Fruit fly (Drosophila melanogaster): ENCODE data around the gene CG14434.

The CG14434 gene

DNA sequence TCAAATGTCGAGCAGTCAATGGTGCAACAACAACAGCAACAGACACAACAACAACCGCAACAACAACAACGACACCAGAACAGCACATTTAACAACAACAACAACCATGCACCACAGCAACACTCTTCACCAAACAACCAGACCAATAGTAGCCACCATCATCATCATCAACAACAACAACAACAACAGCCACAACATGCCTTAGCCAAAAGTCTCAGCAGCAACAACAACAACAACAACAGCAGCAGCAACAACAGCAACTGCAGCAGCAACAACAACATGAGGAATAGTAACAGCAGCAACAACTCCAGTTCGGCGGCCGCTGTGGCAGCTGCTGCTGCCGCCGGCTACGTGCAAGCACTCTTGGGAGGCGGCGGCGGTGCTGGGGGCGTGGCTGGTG, 9.3 kb upstream of the CG14434 start:
- no peak for TF ChIP-seq CG14860 (GFP tag; IDR thresholded peaks at IDR 0.05; ENCODE audit: partially characterized antibody)
- no peak for TF ChIP-seq peb (GFP tag; IDR thresholded peaks at IDR 0.05)
- peak; percentile 49 for TF ChIP-seq Med (GFP tag)
- TF ChIP-seq ttk (GFP tag; IDR thresholded peaks at IDR 0.05): 0 out of 2 replicates have a peak, but pooled peaks have one; percentile 10
- TF ChIP-seq HmgZ (tag; optimal IDR thresholded peaks at IDR 0.05): no peak
- 0 out of 2 replicates have a peak, but pooled peaks have one; percentile 10 for TF ChIP-seq amos (GFP tag; IDR thresholded peaks at IDR 0.05; ENCODE audit: partially characterized antibody)
- no peak for TF ChIP-seq HmgD (GFP tag; optimal IDR thresholded peaks at IDR 0.05)
- TF ChIP-seq Dfd (GFP tag; optimal IDR thresholded peaks at IDR 0.05): peak in 1 of 2 experiments; percentile 46
- TF ChIP-seq CG10654 (GFP tag; optimal IDR thresholded peaks at IDR 0.05): no peak
- peak; percentile 97 for TF ChIP-seq CG4360 (GFP tag; IDR thresholded peaks at IDR 0.05)
- no peak for TF ChIP-seq Gug (GFP tag; IDR thresholded peaks at IDR 0.05)

DNA sequence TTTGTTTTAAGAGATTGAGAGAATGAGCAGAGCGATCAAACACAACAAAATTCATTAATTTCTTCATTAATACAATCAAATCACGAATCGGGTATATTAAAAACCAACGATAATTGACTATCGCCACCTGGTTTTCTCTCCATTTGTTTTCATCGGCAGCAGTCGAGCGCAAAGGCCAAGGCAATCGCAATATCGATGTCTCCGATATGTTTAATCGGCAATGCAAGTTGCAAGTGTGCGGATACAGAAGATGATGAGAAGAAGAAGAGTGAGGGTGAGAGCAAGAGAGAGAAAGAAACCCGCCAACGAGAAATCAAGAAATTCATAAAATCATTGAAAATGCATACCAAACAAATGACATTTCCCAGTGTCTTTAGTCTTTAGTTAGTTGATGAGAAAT, 8.8 kb upstream of the CG14434 start:
- TF ChIP-seq CG16813 (GFP tag; IDR thresholded peaks at IDR 0.05; ENCODE audit: partially characterized antibody) (peak; percentile 53; the same call in 2 of the 3 replicates), tna (GFP tag; IDR thresholded peaks at IDR 0.05; ENCODE audit: partially characterized antibody) (peak; percentile 24; the same call in 1 of the 2 replicates), lmd (GFP tag; IDR thresholded peaks at IDR 0.05) (no peak), stwl (tag; optimal IDR thresholded peaks at IDR 0.05) (peak; percentile 68), Neu2 (GFP tag; optimal IDR thresholded peaks at IDR 0.05; ENCODE audit: borderline replicate concordance) (peak; percentile 39), wdn (GFP tag; IDR thresholded peaks at IDR 0.05) (no peak), knrl (GFP tag; IDR thresholded peaks at IDR 0.05; ENCODE audit: partially characterized antibody) (peak; percentile 50; the same call in 2 of the 3 replicates), Mad (GFP tag; optimal IDR thresholded peaks at IDR 0.05) (no peak), Kr (GFP tag; optimal IDR thresholded peaks at IDR 0.05) (no peak), CG13424 (tag; optimal IDR thresholded peaks at IDR 0.05) (no peak), CG6689 (GFP tag; IDR thresholded peaks at IDR 0.05) (no peak), CG13287 (GFP tag; IDR thresholded peaks at IDR 0.05; ENCODE audit: partially characterized antibody) (peak; percentile 23; the same call in 1 of the 2 replicates), sim (GFP tag; IDR thresholded peaks at IDR 0.05) (no peak), maf-S (GFP tag; optimal IDR thresholded peaks at IDR 0.05) (no peak), CG8765 (GFP tag; IDR thresholded peaks at IDR 0.05) (no peak), HHEX (GFP tag; optimal IDR thresholded peaks at IDR 0.05) (no peak), pho (GFP tag; optimal IDR thresholded peaks at IDR 0.05) (no peak), Sry-δ (GFP tag; optimal IDR thresholded peaks at IDR 0.05) (peak; percentile 50), CG16779 (GFP tag; IDR thresholded peaks at IDR 0.05) (no peak), CG17385 (GFP tag; optimal IDR thresholded peaks at IDR 0.05) (peak; percentile 74), Ssrp (tag; optimal IDR thresholded peaks at IDR 0.05) (no peak), CG6791 (GFP tag; IDR thresholded peaks at IDR 0.05; ENCODE audit: partially characterized antibody) (peak; percentile 72; the same call in 2 of the 3 replicates), pros (GFP tag; optimal IDR thresholded peaks at IDR 0.05) (no peak), repo (GFP tag; optimal IDR thresholded peaks at IDR 0.05) (no peak), unc-4 (GFP tag; IDR thresholded peaks at IDR 0.05; ENCODE audit: partially characterized antibody) (peak; percentile 45; the same call in 1 of the 2 replicates), Scr (GFP tag; IDR thresholded peaks at IDR 0.05; ENCODE audit: partially characterized antibody) (peak; percentile 64), CG10462 (GFP tag; optimal IDR thresholded peaks at IDR 0.05) (no peak), Bdp1 (GFP tag; optimal IDR thresholded peaks at IDR 0.05) (no peak), BEAF-32 (GFP tag; optimal IDR thresholded peaks at IDR 0.05) (peak; percentile 52), pzg (GFP tag; optimal IDR thresholded peaks at IDR 0.05) (peak; percentile 14), bbx (GFP tag; IDR thresholded peaks at IDR 0.05; ENCODE audit: partially characterized antibody) (peak; percentile 80), hb (GFP tag; IDR thresholded peaks at IDR 0.05; ENCODE audit: partially characterized antibody) (peak; percentile 58; the same call in 1 of the 3 replicates), CG7963 (GFP tag; IDR thresholded peaks at IDR 0.05; ENCODE audit: partially characterized antibody) (peak; percentile 61; the same call in 1 of the 3 replicates), sna (GFP tag; IDR thresholded peaks at IDR 0.05; ENCODE audit: partially characterized antibody) (peak; percentile 58; the same call in 1 of the 2 replicates), dmrt99B (tag; optimal IDR thresholded peaks at IDR 0.05) (no peak), CG1603 (tag; optimal IDR thresholded peaks at IDR 0.05) (peak; percentile 9), CG6272 (GFP tag; IDR thresholded peaks at IDR 0.05) (no peak)
